Worm (Caenorhabditis elegans): ENCODE data around the gene mboa-2.

- TF ChIP-seq ama-1 (optimal IDR thresholded peaks at IDR 0.05): no peak
- TF ChIP-seq hmbx-1 (tag; optimal IDR thresholded peaks at IDR 0.05): no peak
- TF ChIP-seq hnd-1 (tag; optimal IDR thresholded peaks at IDR 0.05): no peak
- TF ChIP-seq sea-1 (GFP tag; conservative IDR thresholded peaks at IDR 0.05): no peak
- no peak for TF ChIP-seq flt-1 (GFP tag; IDR thresholded peaks at IDR 0.05)
- no peak for TF ChIP-seq ets-7 (tag; optimal IDR thresholded peaks at IDR 0.05)
- no peak for TF ChIP-seq ceh-13 (GFP tag; optimal IDR thresholded peaks at IDR 0.05)
- no peak for TF ChIP-seq aly-1 (tag; optimal IDR thresholded peaks at IDR 0.05)
- TF ChIP-seq F13C5.2 (tag; optimal IDR thresholded peaks at IDR 0.05): no peak
- TF ChIP-seq tbx-11 (GFP tag; IDR thresholded peaks at IDR 0.05): no peak
- TF ChIP-seq tbx-37 (GFP tag; conservative IDR thresholded peaks at IDR 0.05): no peak
- TF ChIP-seq tra-4 (tag; optimal IDR thresholded peaks at IDR 0.05): no peak
- no peak for TF ChIP-seq hmg-4 (GFP tag; optimal IDR thresholded peaks at IDR 0.05)
Observed at ce11 chrV:11087119-11087518, 35.2 kb downstream of the mboa-2 start.
